Worm (Caenorhabditis elegans) whole organism, mixed stage, embryonic: ENCODE data around the gene nhr-16.
A peak's percentile ranks its signal among the peaks of the same experiment; 100 is the strongest.

Source experiments
- M03D4.4 ChIP-seq: sonication (generic microtip); optimal IDR thresholded peaks from 2 replicates; lab custom pipeline; 2017; ENCODE audit warnings: mild to moderate bottlenecking, missing genetic modification characterization, missing compliant biosample characterization
- bed-3 ChIP-seq: fragments of 200-800 bp; sonication (Bioruptor generic); optimal IDR thresholded peaks from 3 replicates; lab custom pipeline; 2018; ENCODE audit warnings: mild to moderate bottlenecking, missing genetic modification characterization, moderate library complexity, missing compliant biosample characterization
- blmp-1 ChIP-seq: fragments of 150-350 bp; optimal IDR thresholded peaks from 2 replicates; lab custom pipeline; 2014; ENCODE audit warnings: missing biosample characterization, missing genetic modification characterization
- ceh-39 ChIP-seq: fragments of 150-350 bp; optimal IDR thresholded peaks from 2 replicates; lab custom pipeline; 2014; ENCODE audit warnings: missing biosample characterization, missing genetic modification characterization
- ceh-43 ChIP-seq: fragments of 200-800 bp; sonication (Bioruptor generic); optimal IDR thresholded peaks from 2 replicates; lab custom pipeline; 2018; ENCODE audit warnings: mild to moderate bottlenecking, missing genetic modification characterization, moderate library complexity, missing compliant biosample characterization
- ceh-83 ChIP-seq: fragments of 200-800 bp; sonication (Bioruptor generic); optimal IDR thresholded peaks from 2 replicates; lab custom pipeline; 2018; ENCODE audit warnings: mild to moderate bottlenecking, missing genetic modification characterization, missing compliant biosample characterization
- ces-1 ChIP-seq: fragments of 150-350 bp; optimal IDR thresholded peaks from 2 replicates; lab custom pipeline; 2014; ENCODE audit warnings: missing biosample characterization, missing genetic modification reagents, missing genetic modification characterization
- cnd-1 ChIP-seq: fragments of 200-800 bp; sonication (Bioruptor generic); optimal IDR thresholded peaks from 2 replicates; lab custom pipeline; 2018; ENCODE audit warnings: mild to moderate bottlenecking, missing genetic modification characterization, missing compliant biosample characterization
- drap-1 ChIP-seq: fragments of 200-800 bp; sonication (Bioruptor generic); optimal IDR thresholded peaks from 3 replicates; lab custom pipeline; 2018; ENCODE audit warnings: mild to moderate bottlenecking, missing genetic modification characterization, missing compliant biosample characterization
- elt-1 ChIP-seq: sonication (generic microtip); optimal IDR thresholded peaks from 2 replicates; lab custom pipeline; 2017; ENCODE audit warnings: missing genetic modification characterization, mild to moderate bottlenecking, missing compliant biosample characterization, antibody characterized with exemption, moderate library complexity, borderline replicate concordance; ENCODE audit not compliant: insufficient read depth
- flh-1 ChIP-seq: fragments of 200-800 bp; sonication (Bioruptor generic); optimal IDR thresholded peaks from 2 replicates; lab custom pipeline; 2018; ENCODE audit warnings: mild to moderate bottlenecking, missing genetic modification characterization, moderate library complexity, missing compliant biosample characterization
- ham-2 ChIP-seq: fragments of 200-800 bp; sonication (Bioruptor generic); optimal IDR thresholded peaks from 2 replicates; lab custom pipeline; 2018; ENCODE audit warnings: mild to moderate bottlenecking, missing genetic modification characterization, missing compliant biosample characterization
- hlh-1 ChIP-seq: fragments of 150-350 bp; optimal IDR thresholded peaks from 2 replicates; lab custom pipeline; 2014; ENCODE audit warnings: missing biosample characterization, missing genetic modification reagents, missing genetic modification characterization
- lin-13 ChIP-seq: fragments of 150-350 bp; optimal IDR thresholded peaks from 2 replicates; lab custom pipeline; 2014; ENCODE audit warnings: missing biosample characterization, missing genetic modification characterization
- lin-32 ChIP-seq: fragments of 200-800 bp; sonication (Bioruptor generic); optimal IDR thresholded peaks from 2 replicates; lab custom pipeline; 2018; ENCODE audit warnings: mild to moderate bottlenecking, missing genetic modification characterization, missing compliant biosample characterization
- lsy-2 ChIP-seq: fragments of 150-350 bp; optimal IDR thresholded peaks from 2 replicates; lab custom pipeline; 2014; ENCODE audit warnings: missing biosample characterization, missing genetic modification characterization
- mep-1 ChIP-seq: fragments of 150-350 bp; optimal IDR thresholded peaks from 2 replicates; lab custom pipeline; 2017; ENCODE audit warnings: missing biosample characterization, missing genetic modification reagents, missing genetic modification characterization, inconsistent platforms
- mls-2 ChIP-seq: sonication (generic microtip); optimal IDR thresholded peaks from 2 replicates; lab custom pipeline; 2016; ENCODE audit warnings: mild to moderate bottlenecking, missing genetic modification characterization, moderate library complexity, missing compliant biosample characterization
- nhr-12 ChIP-seq: fragments of 150-350 bp; optimal IDR thresholded peaks from 2 replicates; lab custom pipeline; 2014; ENCODE audit warnings: missing biosample characterization, missing genetic modification characterization
- nhr-237 ChIP-seq: fragments of 150-350 bp; optimal IDR thresholded peaks from 2 replicates; lab custom pipeline; 2014; ENCODE audit warnings: missing biosample characterization, missing genetic modification characterization
- nhr-28 ChIP-seq: fragments of 150-350 bp; optimal IDR thresholded peaks from 2 replicates; lab custom pipeline; 2014; ENCODE audit warnings: missing biosample characterization, missing genetic modification characterization
- nhr-76 ChIP-seq: sonication (generic microtip); optimal IDR thresholded peaks from 2 replicates; lab custom pipeline; 2017; ENCODE audit warnings: missing biosample characterization, missing genetic modification characterization
- pha-4 ChIP-seq: fragments of 150-350 bp; optimal IDR thresholded peaks from 2 replicates; lab custom pipeline; 2018; ENCODE audit warnings: missing biosample characterization, missing genetic modification reagents, missing genetic modification characterization
- sem-2 ChIP-seq: fragments of 200-800 bp; sonication (Bioruptor generic); optimal IDR thresholded peaks from 2 replicates; lab custom pipeline; 2018; ENCODE audit warnings: mild to moderate bottlenecking, missing genetic modification characterization, missing compliant biosample characterization
- snpc-4 ChIP-seq: fragments of 150-350 bp; optimal IDR thresholded peaks from 2 replicates; lab custom pipeline; 2014; ENCODE audit warnings: missing biosample characterization, missing genetic modification characterization
- tbx-8 ChIP-seq: fragments of 200-800 bp; sonication (Bioruptor generic); optimal IDR thresholded peaks from 2 replicates; lab custom pipeline; 2018; ENCODE audit warnings: mild to moderate bottlenecking, missing genetic modification characterization, moderate library complexity, missing compliant biosample characterization
- unc-120 ChIP-seq: sonication (generic microtip); optimal IDR thresholded peaks from 2 replicates; lab custom pipeline; 2017; ENCODE audit warnings: missing genetic modification characterization, missing compliant biosample characterization; ENCODE audit not compliant: poor library complexity, severe bottlenecking
- unc-39 ChIP-seq: fragments of 150-350 bp; optimal IDR thresholded peaks from 2 replicates; lab custom pipeline; 2014; ENCODE audit warnings: missing biosample characterization, missing genetic modification characterization
- unc-62 ChIP-seq: fragments of 150-350 bp; optimal IDR thresholded peaks from 2 replicates; lab custom pipeline; 2014; ENCODE audit warnings: missing biosample characterization, missing genetic modification reagents, missing genetic modification characterization
- zip-8 ChIP-seq: fragments of 150-350 bp; optimal IDR thresholded peaks from 2 replicates; lab custom pipeline; 2014; ENCODE audit warnings: missing biosample characterization, missing genetic modification characterization
- ztf-11 ChIP-seq: fragments of 150-350 bp; optimal IDR thresholded peaks from 2 replicates; lab custom pipeline; 2014; ENCODE audit warnings: missing biosample characterization, missing genetic modification characterization

nhr-16 gene

DNA sequence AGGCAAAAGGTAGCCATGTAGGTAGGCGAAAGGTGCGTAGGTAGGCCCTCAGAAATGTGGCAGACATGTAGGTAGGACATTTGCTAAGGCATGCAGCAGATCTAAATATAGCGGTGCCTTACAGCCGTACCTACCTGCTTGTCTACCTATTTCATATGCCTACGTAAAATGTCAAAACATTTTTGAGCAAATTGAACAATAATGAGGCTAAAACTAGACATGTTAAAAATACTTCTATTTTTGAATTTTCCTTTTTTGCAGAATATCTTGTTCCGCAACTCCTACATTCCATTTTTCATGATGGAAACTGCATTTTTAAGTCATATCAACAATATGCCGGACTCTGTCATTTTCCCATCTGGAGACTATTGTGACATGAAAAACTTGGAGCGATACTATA, 4.3 kb upstream of the nhr-16 start:
- no peak for TF ChIP-seq tbx-8 (GFP tag; lab: Kevin White, UChicago)
- TF ChIP-seq sem-2, result no peak
- no peak for TF ChIP-seq nhr-237
- TF ChIP-seq zip-8, result no peak
- TF ChIP-seq bed-3 (GFP tag; lab: Kevin White, UChicago), result no peak
- TF ChIP-seq nhr-76 (tag; lab: Kevin White, UChicago), result no peak
- no peak for TF ChIP-seq ceh-83 (GFP tag; lab: Kevin White, UChicago)
- TF ChIP-seq unc-62 (GFP tag; lab: Kevin White, UChicago), result no peak
- no peak for TF ChIP-seq lin-13 (tag; lab: Kevin White, UChicago)
- TF ChIP-seq flh-1 (GFP tag; lab: Kevin White, UChicago), result no peak
- no peak for TF ChIP-seq lsy-2 (tag; lab: Kevin White, UChicago)
- no peak for TF ChIP-seq blmp-1 (tag; lab: Kevin White, UChicago)
- no peak for TF ChIP-seq ceh-43 (GFP tag; lab: Kevin White, UChicago)
- no peak for TF ChIP-seq ceh-39
- no peak for TF ChIP-seq unc-120 (tag; lab: Kevin White, UChicago)
- TF ChIP-seq elt-1, result no peak
- no peak for TF ChIP-seq hlh-1 (tag; lab: Kevin White, UChicago)
- TF ChIP-seq, all 35 proteins: peak for 0

DNA sequence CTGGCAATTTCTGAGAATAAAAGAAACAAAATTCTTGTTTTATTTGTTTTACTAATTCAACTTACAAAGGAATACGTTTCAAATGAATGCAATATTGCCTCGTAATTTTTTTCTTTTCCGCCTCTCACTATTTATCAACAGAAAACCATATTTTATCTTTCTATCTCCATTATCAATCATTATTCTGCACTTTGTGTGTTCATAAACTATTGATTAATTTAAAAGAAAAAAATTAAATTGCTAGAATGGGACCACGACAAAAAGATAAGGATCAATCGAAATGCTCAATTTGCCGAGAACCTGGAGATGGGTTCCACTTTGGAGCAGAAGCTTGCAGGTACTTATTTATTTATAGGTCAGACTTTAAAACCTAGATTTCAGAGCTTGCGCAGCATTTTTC, 3.5 kb upstream of the nhr-16 start, which contains the start of gene nhr-273:
Gene nhr-273, plus strand, starts transcription at position 167 of the 400 bp plus-strand sequence.
- TF ChIP-seq ham-2 (GFP tag; lab: Kevin White, UChicago) (no peak), drap-1 (GFP tag; lab: Kevin White, UChicago) (no peak), flh-1 (GFP tag; lab: Kevin White, UChicago) (no peak), hlh-1 (tag; lab: Kevin White, UChicago) (no peak), mls-2 (tag; lab: Kevin White, UChicago) (no peak), ceh-83 (GFP tag; lab: Kevin White, UChicago) (no peak), nhr-76 (tag; lab: Kevin White, UChicago) (no peak), M03D4.4 (no peak), ztf-11 (tag; lab: Kevin White, UChicago) (no peak), nhr-28 (tag; lab: Kevin White, UChicago) (no peak)

DNA sequence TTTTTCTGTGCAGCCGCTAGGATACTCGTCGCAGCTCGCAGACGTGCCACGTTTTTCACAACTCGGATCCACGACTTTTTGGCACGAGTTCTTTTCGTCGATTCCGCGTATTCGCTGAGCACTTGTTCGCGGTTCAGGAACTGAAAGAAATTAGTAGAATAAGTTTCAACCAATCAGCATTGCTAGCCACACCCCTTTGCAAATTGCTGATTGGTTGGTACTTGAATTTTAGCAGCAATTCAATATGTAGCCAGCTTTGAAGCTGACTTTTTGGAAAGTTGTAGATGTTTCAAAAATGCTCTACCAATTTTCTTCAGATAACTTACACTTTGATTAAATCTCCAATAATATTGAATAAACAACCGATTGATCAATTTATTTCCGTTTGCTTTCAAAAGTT, 2.7 kb downstream of the nhr-16 start:
- TF ChIP-seq nhr-237 (no peak), mls-2 (tag; lab: Kevin White, UChicago) (no peak), snpc-4 (tag; lab: Kevin White, UChicago) (no peak), ceh-39 (no peak), ham-2 (GFP tag; lab: Kevin White, UChicago) (no peak), ceh-43 (GFP tag; lab: Kevin White, UChicago) (no peak), ztf-11 (tag; lab: Kevin White, UChicago) (no peak), nhr-28 (tag; lab: Kevin White, UChicago) (no peak), tbx-8 (GFP tag; lab: Kevin White, UChicago) (no peak), mep-1 (no peak), unc-39 (no peak), bed-3 (GFP tag; lab: Kevin White, UChicago) (no peak), zip-8 (no peak), drap-1 (GFP tag; lab: Kevin White, UChicago) (no peak), blmp-1 (tag; lab: Kevin White, UChicago) (no peak), sem-2 (no peak), nhr-76 (tag; lab: Kevin White, UChicago) (no peak)

DNA sequence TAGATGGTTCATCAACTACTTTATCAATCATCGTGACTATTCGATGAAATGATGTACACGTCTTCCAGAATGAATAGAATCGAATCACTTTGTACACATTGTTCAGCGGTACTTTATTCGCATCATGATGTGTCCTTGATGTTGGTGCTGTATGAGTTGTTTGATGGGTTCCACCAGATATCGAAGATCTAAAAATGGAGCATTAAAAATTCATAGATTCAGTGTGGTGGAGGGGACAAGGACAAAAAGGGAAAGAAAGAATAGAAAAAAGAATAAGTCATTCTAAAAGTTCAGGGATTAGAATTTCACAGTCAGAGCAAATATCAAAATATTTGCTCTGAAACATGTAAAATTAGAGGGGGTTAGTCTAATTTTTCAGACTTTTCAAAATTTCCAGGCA, 6.2 kb downstream of the nhr-16 start:
- no peak for TF ChIP-seq drap-1 (GFP tag; lab: Kevin White, UChicago)

DNA sequence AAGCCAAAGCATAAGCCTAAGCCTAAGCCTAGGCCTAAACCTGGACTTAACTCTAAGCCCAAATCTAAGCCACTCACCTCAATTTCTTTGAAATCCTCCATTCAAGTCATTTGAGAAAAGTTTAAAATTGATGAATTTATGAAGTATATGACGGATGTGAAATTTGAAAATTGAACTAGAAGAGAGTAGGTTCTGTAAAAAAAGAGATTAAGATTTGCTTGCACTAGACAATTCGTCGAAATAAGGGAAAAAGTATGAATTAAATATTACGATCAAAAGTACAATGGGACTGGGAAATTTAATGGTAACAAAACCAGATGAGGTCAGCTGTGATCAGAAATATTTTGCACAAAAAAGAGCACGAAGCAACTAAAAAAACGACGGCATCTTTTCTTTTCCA, 14.4 kb downstream of the nhr-16 start, which contains the start of gene twk-2:
Gene twk-2, minus strand, starts transcription at position 101 of the 400 bp plus-strand sequence.
- TF ChIP-seq tbx-8 (GFP tag; lab: Kevin White, UChicago) (no peak), zip-8 (no peak), ceh-83 (GFP tag; lab: Kevin White, UChicago) (no peak), lin-32 (GFP tag; lab: Kevin White, UChicago) (no peak), flh-1 (GFP tag; lab: Kevin White, UChicago) (no peak), nhr-12 (tag; lab: Kevin White, UChicago) (no peak), nhr-28 (tag; lab: Kevin White, UChicago) (no peak), hlh-1 (tag; lab: Kevin White, UChicago) (no peak)
- TF ChIP-seq, all 35 proteins: peak for 0

DNA sequence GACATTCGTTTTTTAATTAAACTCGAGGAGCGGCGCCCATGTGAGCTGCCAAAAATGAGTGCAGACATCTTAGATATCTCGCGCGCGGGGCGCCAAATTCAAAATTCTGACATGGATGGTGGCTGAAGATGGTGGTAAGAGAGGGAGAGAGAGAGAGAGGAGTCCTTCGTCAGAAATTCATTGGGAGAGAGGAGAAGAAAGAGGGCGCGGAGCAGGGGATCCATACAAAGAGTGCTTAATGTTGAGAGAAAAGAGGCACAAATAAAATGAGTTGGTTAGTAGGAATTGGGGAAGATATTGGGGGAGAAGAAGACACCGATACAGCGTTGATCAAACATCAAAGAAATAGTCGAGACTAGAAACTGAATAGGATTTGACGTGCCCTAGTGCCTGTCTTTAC, 14.8 kb downstream of the nhr-16 start:
- TF ChIP-seq lsy-2 (tag; lab: Kevin White, UChicago) (no peak), blmp-1 (tag; lab: Kevin White, UChicago) (no peak), cnd-1 (tag; lab: Kevin White, UChicago) (no peak), pha-4 (tag; lab: Kevin White, UChicago) (no peak), unc-62 (GFP tag; lab: Kevin White, UChicago) (no peak), ces-1 (GFP tag; lab: Kevin White, UChicago) (peak; percentile 55)
